Worm (Caenorhabditis elegans): ENCODE measurements around the gene B0564.2.

- TF ChIP-seq unc-39 (tag; optimal IDR thresholded peaks at IDR 0.05): no peak
- no peak for TF ChIP-seq egl-27 (tag; optimal IDR thresholded peaks at IDR 0.05)
- TF ChIP-seq ztf-11 (tag; optimal IDR thresholded peaks at IDR 0.05): no peak
- no peak for TF ChIP-seq nhr-12 (tag; optimal IDR thresholded peaks at IDR 0.05)
- TF ChIP-seq ama-1 (optimal IDR thresholded peaks at IDR 0.05): no peak
- TF ChIP-seq snpc-4 (tag; optimal IDR thresholded peaks at IDR 0.05): no peak
- no peak for TF ChIP-seq nhr-237 (tag; optimal IDR thresholded peaks at IDR 0.05)
- no peak for TF ChIP-seq blmp-1 (tag; optimal IDR thresholded peaks at IDR 0.05; ENCODE audit: insufficient read depth)
- TF ChIP-seq F13H6.1 (tag; optimal IDR thresholded peaks at IDR 0.05): no peak
- no peak for TF ChIP-seq nhr-6 (tag; optimal IDR thresholded peaks at IDR 0.05)
- no peak for TF ChIP-seq nhr-11 (tag; optimal IDR thresholded peaks at IDR 0.05)
- TF ChIP-seq crh-2 (tag; optimal IDR thresholded peaks at IDR 0.05): no peak
Observed at ce11 chrIV:13086705-13087104, 20.8 kb upstream of the B0564.2 start, which contains the start of gene spin-2.
